Fruit fly (Drosophila melanogaster) whole organism, embryonic: ENCODE results near the gene ATPsynO.

Experiments used
- Asciz ChIP-seq: fragments of 200-800 bp; sonication (Bioruptor generic); optimal IDR thresholded peaks from 2 replicates; lab custom pipeline; 2017; ENCODE audit warnings: missing biosample characterization, mild to moderate bottlenecking, missing genetic modification characterization, missing genetic modification reagents
- CG10543 ChIP-seq: fragments of 200-800 bp; sonication (Bioruptor generic); optimal IDR thresholded peaks from 3 replicates; lab custom pipeline; 2017; ENCODE audit warnings: missing biosample characterization, mild to moderate bottlenecking, missing genetic modification characterization, moderate library complexity
- CG11085 ChIP-seq: fragments of 200-800 bp; sonication (Bioruptor generic); IDR thresholded peaks from 2 replicates; pipeline ENCODE4 v1.3.6; 2022; ENCODE audit warnings: missing biosample characterization, missing genetic modification characterization
- CG11398 ChIP-seq: fragments of 200-800 bp; sonication (Bioruptor generic); optimal IDR thresholded peaks from 2 replicates; lab custom pipeline; 2016; ENCODE audit warnings: missing biosample characterization, missing genetic modification characterization
- CG11456 ChIP-seq: fragments of 200-800 bp; sonication (Bioruptor generic); IDR thresholded peaks from 3 replicates; pipeline ENCODE4 v1.3.6; 2022; ENCODE audit warnings: missing biosample characterization, missing genetic modification characterization
- CG11696 ChIP-seq: fragments of 200-800 bp; sonication (Bioruptor generic); IDR thresholded peaks from 2 replicates; pipeline ENCODE4 v1.3.6; 2022; ENCODE audit warnings: missing biosample characterization, missing genetic modification characterization
- CG12236 ChIP-seq: fragments of 200-800 bp; sonication (Bioruptor generic); optimal IDR thresholded peaks from 2 replicates; lab custom pipeline; 2016; ENCODE audit warnings: missing biosample characterization, missing genetic modification characterization
- CG12299 ChIP-seq: fragments of 200-800 bp; sonication (Bioruptor generic); optimal IDR thresholded peaks from 2 replicates; lab custom pipeline; 2018; ENCODE audit warnings: missing biosample characterization, mild to moderate bottlenecking, missing genetic modification characterization
- CG1233 ChIP-seq: fragments of 200-800 bp; sonication (Bioruptor generic); optimal IDR thresholded peaks from 4 replicates; lab custom pipeline; 2018; ENCODE audit warnings: missing biosample characterization, mild to moderate bottlenecking, missing genetic modification characterization
- CG14710 ChIP-seq: fragments of 200-800 bp; sonication (Bioruptor generic); optimal IDR thresholded peaks from 3 replicates; lab custom pipeline; 2019; ENCODE audit warnings: missing biosample characterization, mild to moderate bottlenecking, missing genetic modification characterization, moderate library complexity
- CG15514 ChIP-seq: fragments of 200-800 bp; sonication (Bioruptor generic); optimal IDR thresholded peaks from 3 replicates; lab custom pipeline; 2017; ENCODE audit warnings: missing biosample characterization, missing genetic modification characterization, mild to moderate bottlenecking, moderate library complexity, missing genetic modification reagents
- CG2678 ChIP-seq: fragments of 200-800 bp; sonication (Bioruptor generic); optimal IDR thresholded peaks from 3 replicates; lab custom pipeline; 2019; ENCODE audit warnings: missing biosample characterization, mild to moderate bottlenecking, missing genetic modification characterization, moderate library complexity
- CG3838 ChIP-seq: fragments of 200-800 bp; sonication (Bioruptor generic); optimal IDR thresholded peaks from 3 replicates; lab custom pipeline; 2016; ENCODE audit warnings: missing biosample characterization, missing genetic modification characterization
- CG5953 ChIP-seq: fragments of 200-800 bp; sonication (Bioruptor generic); IDR thresholded peaks from 2 replicates; pipeline ENCODE4 v1.3.6; 2022; ENCODE audit warnings: missing biosample characterization, missing genetic modification characterization
- CG6272 ChIP-seq: fragments of 200-800 bp; sonication (Bioruptor generic); IDR thresholded peaks from 2 replicates; pipeline ENCODE4 v1.3.6; 2022; ENCODE audit warnings: missing biosample characterization, missing genetic modification characterization
- CG6813 ChIP-seq: fragments of 200-800 bp; sonication (Bioruptor generic); optimal IDR thresholded peaks from 2 replicates; lab custom pipeline; 2017; ENCODE audit warnings: missing biosample characterization, missing genetic modification characterization, mild to moderate bottlenecking, moderate library complexity, missing genetic modification reagents
- CG7372 ChIP-seq: fragments of 200-800 bp; sonication (Bioruptor generic); IDR thresholded peaks from 2 replicates; pipeline ENCODE4 v1.3.6; 2022; ENCODE audit warnings: missing biosample characterization, missing genetic modification characterization
- CG8765 ChIP-seq: fragments of 200-800 bp; sonication (Bioruptor generic); IDR thresholded peaks from 2 replicates; pipeline ENCODE4 v1.3.6; 2022; ENCODE audit warnings: missing biosample characterization, missing genetic modification characterization
- Dbx ChIP-seq: fragments of 200-800 bp; sonication (Bioruptor generic); IDR thresholded peaks from 3 replicates; pipeline ENCODE4 v1.3.6; 2022; ENCODE audit warnings: missing biosample characterization, missing genetic modification characterization
- E2f2 ChIP-seq: fragments of 200-800 bp; sonication (Bioruptor generic); IDR thresholded peaks from 2 replicates; pipeline ENCODE4 v1.3.6; 2022; ENCODE audit warnings: missing biosample characterization, missing genetic modification characterization
- HmgZ ChIP-seq: fragments of 200-800 bp; sonication (Bioruptor generic); optimal IDR thresholded peaks from 2 replicates; lab custom pipeline; 2018; ENCODE audit warnings: missing biosample characterization, mild to moderate bottlenecking, missing genetic modification characterization
- Hr39 ChIP-seq: fragments of >200 bp; optimal IDR thresholded peaks from 2 replicates; lab custom pipeline; 2017
- Lhr ChIP-seq: fragments of 200-800 bp; sonication (Bioruptor generic); optimal IDR thresholded peaks from 3 replicates; lab custom pipeline; 2017; ENCODE audit warnings: mild to moderate bottlenecking, missing biosample characterization, missing genetic modification reagents, missing genetic modification characterization
- MTF-1 ChIP-seq: fragments of 200-800 bp; sonication (Bioruptor generic); optimal IDR thresholded peaks from 2 replicates; lab custom pipeline; 2018; ENCODE audit warnings: missing biosample characterization, mild to moderate bottlenecking, missing genetic modification characterization, borderline replicate concordance
- Mad ChIP-seq: fragments of 200-800 bp; sonication (Bioruptor generic); optimal IDR thresholded peaks from 2 replicates; lab custom pipeline; 2016; ENCODE audit warnings: missing biosample characterization, missing genetic modification characterization
- Mes4 ChIP-seq: fragments of 200-800 bp; sonication (Bioruptor generic); optimal IDR thresholded peaks from 2 replicates; lab custom pipeline; 2016; ENCODE audit warnings: missing biosample characterization, missing genetic modification characterization
- NC2α ChIP-seq: fragments of 200-800 bp; sonication (Bioruptor generic); optimal IDR thresholded peaks from 2 replicates; lab custom pipeline; 2016; ENCODE audit warnings: missing biosample characterization, missing genetic modification characterization
- Oaz ChIP-seq: fragments of 200-800 bp; sonication (Bioruptor generic); IDR thresholded peaks from 2 replicates; pipeline ENCODE4 v1.3.6; 2022; ENCODE audit warnings: missing biosample characterization, missing genetic modification characterization
- Spps ChIP-seq: fragments of 200-800 bp; sonication (Bioruptor generic); optimal IDR thresholded peaks from 2 replicates; lab custom pipeline; 2018; ENCODE audit warnings: missing biosample characterization, mild to moderate bottlenecking, missing genetic modification characterization
- Xrp1 ChIP-seq: fragments of 200-800 bp; sonication (Bioruptor generic); IDR thresholded peaks from 2 replicates; pipeline ENCODE4 v1.3.6; 2022; ENCODE audit warnings: missing biosample characterization, missing genetic modification characterization
- ac ChIP-seq: fragments of 200-800 bp; sonication (Bioruptor generic); optimal IDR thresholded peaks from 3 replicates; lab custom pipeline; 2017; ENCODE audit warnings: missing biosample characterization, mild to moderate bottlenecking, missing genetic modification characterization
- bowl ChIP-seq: fragments of 200-800 bp; sonication (Bioruptor generic); IDR thresholded peaks from 2 replicates; pipeline ENCODE4 v1.3.6; 2022; ENCODE audit warnings: missing biosample characterization, missing genetic modification characterization
- cg ChIP-seq: fragments of 200-800 bp; sonication (Bioruptor generic); optimal IDR thresholded peaks from 3 replicates; lab custom pipeline; 2019; ENCODE audit warnings: missing biosample characterization, mild to moderate bottlenecking, missing genetic modification characterization, moderate library complexity
- chn ChIP-seq: fragments of 200-800 bp; sonication (Bioruptor generic); optimal IDR thresholded peaks from 2 replicates; lab custom pipeline; 2016; ENCODE audit warnings: missing biosample characterization, missing genetic modification characterization
- cwo ChIP-seq: fragments of 200-800 bp; sonication (Bioruptor generic); optimal IDR thresholded peaks from 3 replicates; lab custom pipeline; 2017; ENCODE audit warnings: missing biosample characterization, missing genetic modification characterization, mild to moderate bottlenecking, moderate library complexity, missing genetic modification reagents
- dan ChIP-seq: fragments of 200-800 bp; sonication (Bioruptor generic); IDR thresholded peaks from 2 replicates; pipeline ENCODE4 v1.3.6; 2022; ENCODE audit warnings: missing biosample characterization, missing genetic modification characterization
- dpn ChIP-seq, 2 experiments: fragments of 200-800 bp; sonication (Bioruptor generic); optimal IDR thresholded peaks; 3 replicates each; lab custom pipeline; 2016; ENCODE audit warnings: missing biosample characterization in 2 of 2, missing genetic modification characterization in 2 of 2
- en ChIP-seq: fragments of 200-800 bp; sonication (Bioruptor generic); optimal IDR thresholded peaks from 2 replicates; lab custom pipeline; 2016; ENCODE audit warnings: missing biosample characterization, missing genetic modification characterization
- grn ChIP-seq: fragments of 200-800 bp; sonication (Bioruptor generic); optimal IDR thresholded peaks from 3 replicates; lab custom pipeline; 2017; ENCODE audit warnings: missing biosample characterization, missing genetic modification characterization
- gro ChIP-seq: fragments of 200-800 bp; sonication (Bioruptor generic); optimal IDR thresholded peaks from 2 replicates; lab custom pipeline; 2016; ENCODE audit warnings: missing biosample characterization, missing genetic modification characterization
- h ChIP-seq: fragments of >200 bp; optimal IDR thresholded peaks from 2 replicates; lab custom pipeline; 2017
- hth ChIP-seq: fragments of >200 bp; optimal IDR thresholded peaks from 2 replicates; lab custom pipeline; 2017; ENCODE audit warnings: inconsistent platforms
- kah ChIP-seq: fragments of 200-800 bp; sonication (Bioruptor generic); optimal IDR thresholded peaks from 2 replicates; lab custom pipeline; 2018; ENCODE audit warnings: missing biosample characterization, mild to moderate bottlenecking, missing genetic modification characterization
- mam ChIP-seq: fragments of 200-800 bp; sonication (Bioruptor generic); optimal IDR thresholded peaks from 3 replicates; lab custom pipeline; 2016; ENCODE audit warnings: missing biosample characterization, missing genetic modification characterization
- mld ChIP-seq: fragments of 200-800 bp; sonication (Bioruptor generic); IDR thresholded peaks from 3 replicates; pipeline ENCODE4 v1.3.6; 2022; ENCODE audit warnings: missing biosample characterization, missing genetic modification characterization; ENCODE audit not compliant: partially characterized antibody
- repo ChIP-seq: fragments of 200-800 bp; sonication (Bioruptor generic); optimal IDR thresholded peaks from 2 replicates; lab custom pipeline; 2016; ENCODE audit warnings: missing biosample characterization, missing genetic modification characterization
- salm ChIP-seq: fragments of 200-800 bp; sonication (Bioruptor generic); optimal IDR thresholded peaks from 2 replicates; lab custom pipeline; 2018; ENCODE audit warnings: missing biosample characterization, mild to moderate bottlenecking, missing genetic modification characterization
- so ChIP-seq: fragments of 200-800 bp; sonication (Bioruptor generic); IDR thresholded peaks from 3 replicates; pipeline ENCODE4 v1.3.6; 2022; ENCODE audit warnings: missing biosample characterization, missing genetic modification characterization
- stwl ChIP-seq: fragments of 200-800 bp; sonication (Bioruptor generic); optimal IDR thresholded peaks from 3 replicates; lab custom pipeline; 2018; ENCODE audit warnings: missing biosample characterization, mild to moderate bottlenecking, missing genetic modification characterization, moderate library complexity
- ttk ChIP-seq: fragments of 200-800 bp; sonication (Bioruptor generic); IDR thresholded peaks from 2 replicates; pipeline ENCODE4 v2.1.2; 2022; ENCODE audit warnings: missing biosample characterization, missing genetic modification characterization
- wek ChIP-seq: fragments of 200-800 bp; sonication (Bioruptor generic); optimal IDR thresholded peaks from 3 replicates; lab custom pipeline; 2018; ENCODE audit warnings: missing biosample characterization, mild to moderate bottlenecking, missing genetic modification characterization, moderate library complexity
- zen2 ChIP-seq: fragments of 200-800 bp; sonication (Bioruptor generic); IDR thresholded peaks from 3 replicates; pipeline ENCODE4 v1.3.6; 2022; ENCODE audit warnings: missing biosample characterization, missing genetic modification characterization; ENCODE audit not compliant: partially characterized antibody

ATPsynO gene

dm6 chr3R:15275158-15275623, 9.8 kb downstream of the ATPsynO start, which contains the start of the genes Cp190 and CG4338 (continued):
- TF ChIP-seq CG10543 (GFP tag; lab: Kevin White, UChicago) (peak; percentile 99), ac (GFP tag; lab: Kevin White, UChicago) (peak; percentile 91), Lhr (GFP tag; lab: Kevin White, UChicago) (peak; percentile 91), Asciz (GFP tag; lab: Kevin White, UChicago) (peak; percentile 96), hth (lab: Kevin White, UChicago) (no peak), CG6272 (GFP tag; lab: Robert Waterston, UW) (peak; percentile 94), ttk (GFP tag; lab: Robert Waterston, UW) (peak; percentile 96), CG3838 (peak; percentile 93), en (GFP tag; lab: Kevin White, UChicago) (peak; percentile 44), stwl (peak; percentile 87), Oaz (GFP tag; lab: Robert Waterston, UW) (peak; percentile 90), CG11398 (GFP tag; lab: Kevin White, UChicago) (peak; percentile 74), gro (GFP tag; lab: Kevin White, UChicago) (peak; percentile 87), Dbx (GFP tag; lab: Robert Waterston, UW) (peak; percentile 98), kah (GFP tag; lab: Kevin White, UChicago) (peak; percentile 95), mam (GFP tag; lab: Kevin White, UChicago) (peak; percentile 93), bowl (peak; percentile 84), CG1233 (GFP tag; lab: Kevin White, UChicago) (peak; percentile 98), CG5953 (GFP tag; lab: Robert Waterston, UW) (peak; percentile 89), wek (GFP tag; lab: Kevin White, UChicago) (peak; percentile 86), h (lab: Kevin White, UChicago) (no peak), dpn (GFP tag; optimal IDR thresholded peaks at IDR 0.05; lab: Kevin White, UChicago) (peak; percentile 94 to 98), MTF-1 (peak; percentile 87), CG12236 (GFP tag; lab: Kevin White, UChicago) (peak; percentile 79), dan (GFP tag; lab: Robert Waterston, UW) (peak; percentile 90), salm (tag; lab: Kevin White, UChicago) (peak; percentile 98), CG8765 (GFP tag; lab: Robert Waterston, UW) (peak; percentile 89), HmgZ (tag; lab: Kevin White, UChicago) (peak; percentile 99), Hr39 (lab: Kevin White, UChicago) (no peak), Spps (tag; lab: Kevin White, UChicago) (peak; percentile 97), zen2 (no peak; the same call in 2 of the 3 replicates), Xrp1 (GFP tag; lab: Robert Waterston, UW) (peak; percentile 98), chn (GFP tag; lab: Kevin White, UChicago) (peak; percentile 95), CG2678 (tag; lab: Kevin White, UChicago) (peak; percentile 99), E2f2 (GFP tag; lab: Robert Waterston, UW) (peak; percentile 85), cwo (peak; percentile 95), CG7372 (peak; percentile 98), CG14710 (peak; percentile 99), CG11696 (GFP tag; lab: Robert Waterston, UW) (peak; percentile 80), so (GFP tag; lab: Robert Waterston, UW) (peak; percentile 96), CG12299 (tag; lab: Kevin White, UChicago) (peak; percentile 99), mld (GFP tag; lab: Robert Waterston, UW) (peak; percentile 45; the same call in 1 of the 3 replicates), Mes4 (GFP tag; lab: Kevin White, UChicago) (peak; percentile 89), CG6813 (peak; percentile 94), CG11085 (GFP tag; lab: Robert Waterston, UW) (peak; percentile 92), repo (GFP tag; lab: Kevin White, UChicago) (peak; percentile 66), CG15514 (peak; percentile 93), cg (GFP tag; lab: Kevin White, UChicago) (peak; percentile 10), Mad (peak; percentile 94), NC2α (peak; percentile 72), grn (GFP tag; lab: Kevin White, UChicago) (no peak), CG11456 (GFP tag; lab: Robert Waterston, UW) (peak; percentile 95)
